Worm (Caenorhabditis elegans) whole organism, L4 larva: ENCODE results near the gene F58D2.5.

Experiments
- R02D3.7 ChIP-seq: fragments of 150-350 bp; sonication (generic microtip); optimal IDR thresholded peaks from 3 replicates; lab custom pipeline; 2014; ENCODE audit warnings: missing biosample characterization, missing genetic modification characterization
- ceh-44 ChIP-seq: fragments of 200-800 bp; sonication (Bioruptor generic); IDR thresholded peaks from 2 replicates; pipeline ENCODE4 v1.3.6; 2022; ENCODE audit warnings: missing genetic modification reagents, missing genetic modification characterization, missing compliant biosample characterization
- ceh-82 ChIP-seq: sonication (generic microtip); optimal IDR thresholded peaks from 2 replicates; lab custom pipeline; 2017; ENCODE audit warnings: missing biosample characterization, missing genetic modification characterization
- ctbp-1 ChIP-seq: fragments of 200-800 bp; sonication (Bioruptor generic); IDR thresholded peaks from 2 replicates; pipeline ENCODE4 v1.3.6; 2022; ENCODE audit warnings: missing genetic modification reagents, missing genetic modification characterization, missing compliant biosample characterization
- dpl-1 ChIP-seq: fragments of 150-350 bp; optimal IDR thresholded peaks from 2 replicates; lab custom pipeline; 2014; ENCODE audit warnings: missing biosample characterization, missing genetic modification reagents, missing genetic modification characterization
- dve-1 ChIP-seq: sonication (generic microtip); optimal IDR thresholded peaks from 2 replicates; lab custom pipeline; 2017; ENCODE audit warnings: antibody characterized with exemption, mild to moderate bottlenecking, missing genetic modification characterization, missing compliant biosample characterization; ENCODE audit not compliant: insufficient read depth
- egl-27 ChIP-seq: sonication (generic microtip); optimal IDR thresholded peaks from 3 replicates; lab custom pipeline; 2017; ENCODE audit warnings: missing biosample characterization, missing genetic modification reagents, missing genetic modification characterization
- mep-1 ChIP-seq: fragments of 150-350 bp; sonication (generic microtip); optimal IDR thresholded peaks from 3 replicates; lab custom pipeline; 2014; ENCODE audit warnings: missing biosample characterization, missing genetic modification characterization
- nhr-25 ChIP-seq: sonication (generic microtip); optimal IDR thresholded peaks from 2 replicates; lab custom pipeline; 2017; ENCODE audit warnings: missing genetic modification characterization, mild to moderate bottlenecking, missing compliant biosample characterization, antibody characterized with exemption, moderate library complexity, borderline replicate concordance; ENCODE audit not compliant: insufficient read depth
- nhr-6 ChIP-seq: fragments of 150-350 bp; optimal IDR thresholded peaks from 2 replicates; lab custom pipeline; 2014; ENCODE audit warnings: missing biosample characterization, missing genetic modification characterization
- nhr-76 ChIP-seq: fragments of 150-350 bp; optimal IDR thresholded peaks from 2 replicates; lab custom pipeline; 2014; ENCODE audit warnings: missing biosample characterization, missing genetic modification characterization
- nhr-77 ChIP-seq: fragments of 150-350 bp; optimal IDR thresholded peaks from 2 replicates; lab custom pipeline; 2014; ENCODE audit warnings: missing biosample characterization, missing genetic modification characterization

DNA sequence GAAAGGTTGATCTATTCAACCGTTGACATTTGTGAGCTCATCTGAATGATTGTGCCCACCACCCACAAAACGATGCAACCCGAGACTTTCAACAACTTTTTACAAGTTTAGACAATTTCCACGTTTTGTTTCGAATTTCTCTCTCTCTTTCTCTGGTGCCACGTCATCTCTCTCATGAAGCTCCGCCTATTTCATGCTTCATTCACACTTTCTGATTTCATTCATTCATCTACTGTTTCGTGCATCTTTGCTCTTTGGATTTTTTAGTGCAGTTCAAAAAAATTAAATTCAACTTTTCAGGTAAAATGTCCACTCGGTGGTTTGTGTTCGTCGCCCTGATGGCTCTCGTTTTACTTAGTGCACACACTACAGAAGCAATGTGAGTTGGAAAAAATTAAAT, 43.9 kb downstream of the F58D2.5 start, which contains the start of gene nlp-79:
- no peak for TF ChIP-seq R02D3.7
- no peak for TF ChIP-seq ceh-82 (tag; lab: Kevin White, UChicago)
- TF ChIP-seq nhr-77 (tag; lab: Kevin White, UChicago), result no peak
- no peak for TF ChIP-seq nhr-76
- TF ChIP-seq dve-1 (tag; lab: Kevin White, UChicago), result no peak
- TF ChIP-seq nhr-25 (tag; lab: Kevin White, UChicago), result no peak
- no peak for TF ChIP-seq mep-1 (tag; lab: Kevin White, UChicago)
- TF ChIP-seq ctbp-1, result no peak
- no peak for TF ChIP-seq ceh-44 (GFP tag; lab: Robert Waterston, UW)
- no peak for TF ChIP-seq egl-27 (tag; lab: Kevin White, UChicago)
- no peak for TF ChIP-seq dpl-1
- no peak for TF ChIP-seq nhr-6 (tag; lab: Kevin White, UChicago)
